Worm (Caenorhabditis elegans) whole organism, late embryonic: ENCODE data around the gene Y73B6BL.289.

ENCODE experiments used
- C08G9.2 ChIP-seq: sonication (generic microtip); optimal IDR thresholded peaks from 2 replicates; lab custom pipeline; 2016; ENCODE audit warnings: mild to moderate bottlenecking, missing genetic modification characterization, moderate library complexity, missing compliant biosample characterization
- C38D4.7 ChIP-seq: fragments of 200-800 bp; sonication (Bioruptor generic); optimal IDR thresholded peaks from 2 replicates; lab custom pipeline; 2018; ENCODE audit warnings: mild to moderate bottlenecking, missing genetic modification characterization, moderate library complexity, missing compliant biosample characterization
- Y22D7AL.16 ChIP-seq: sonication (generic microtip); optimal IDR thresholded peaks from 2 replicates; lab custom pipeline; 2016; ENCODE audit warnings: missing genetic modification characterization, missing compliant biosample characterization
- ama-1 ChIP-seq: fragments of 150-350 bp; optimal IDR thresholded peaks from 2 replicates; lab custom pipeline; 2014
- ceh-14 ChIP-seq: sonication (generic microtip); optimal IDR thresholded peaks from 2 replicates; lab custom pipeline; 2016; ENCODE audit warnings: missing genotype, missing genetic modification characterization, missing compliant biosample characterization
- ceh-18 ChIP-seq: sonication (generic microtip); optimal IDR thresholded peaks from 2 replicates; lab custom pipeline; 2016; ENCODE audit warnings: missing genetic modification characterization, missing compliant biosample characterization
- ceh-19 ChIP-seq: fragments of 200-800 bp; sonication (Bioruptor generic); optimal IDR thresholded peaks from 2 replicates; lab custom pipeline; 2018; ENCODE audit warnings: mild to moderate bottlenecking, missing genetic modification characterization, missing compliant biosample characterization
- ceh-2 ChIP-seq: sonication (generic microtip); optimal IDR thresholded peaks from 2 replicates; lab custom pipeline; 2016; ENCODE audit warnings: missing genotype, missing genetic modification characterization, missing compliant biosample characterization
- ceh-31 ChIP-seq: sonication (generic microtip); optimal IDR thresholded peaks from 2 replicates; lab custom pipeline; 2016; ENCODE audit warnings: missing genetic modification characterization, missing compliant biosample characterization
- ceh-34 ChIP-seq: sonication (generic microtip); optimal IDR thresholded peaks from 2 replicates; lab custom pipeline; 2016; ENCODE audit warnings: mild to moderate bottlenecking, missing genetic modification characterization, missing compliant biosample characterization
- ceh-45 ChIP-seq: fragments of 200-800 bp; sonication (Bioruptor generic); IDR thresholded peaks from 2 replicates; pipeline ENCODE4 v1.3.6; 2022; ENCODE audit warnings: missing genetic modification reagents, missing genetic modification characterization, missing compliant biosample characterization
- ceh-48 ChIP-seq: sonication (generic microtip); optimal IDR thresholded peaks from 2 replicates; lab custom pipeline; 2016; ENCODE audit warnings: missing genetic modification characterization, inconsistent platforms, missing compliant biosample characterization
- ceh-6 ChIP-seq: fragments of 200-800 bp; sonication (Bioruptor generic); optimal IDR thresholded peaks from 2 replicates; lab custom pipeline; 2018; ENCODE audit warnings: mild to moderate bottlenecking, missing genetic modification characterization, missing compliant biosample characterization
- che-1 ChIP-seq: sonication (generic microtip); optimal IDR thresholded peaks from 2 replicates; lab custom pipeline; 2016; ENCODE audit warnings: mild to moderate bottlenecking, missing genetic modification characterization, missing compliant biosample characterization
- dmd-4 ChIP-seq: sonication (generic microtip); optimal IDR thresholded peaks from 2 replicates; lab custom pipeline; 2016; ENCODE audit warnings: borderline replicate concordance, missing genetic modification characterization, missing compliant biosample characterization
- elt-4 ChIP-seq: sonication (generic microtip); optimal IDR thresholded peaks from 2 replicates; lab custom pipeline; 2016; ENCODE audit warnings: missing genetic modification characterization, missing compliant biosample characterization
- ets-4 ChIP-seq: sonication (generic microtip); optimal IDR thresholded peaks from 2 replicates; lab custom pipeline; 2016; ENCODE audit warnings: missing genetic modification characterization, missing compliant biosample characterization
- eyg-1 ChIP-seq: sonication (generic microtip); optimal IDR thresholded peaks from 2 replicates; lab custom pipeline; 2016; ENCODE audit warnings: missing genotype, missing genetic modification characterization, missing compliant biosample characterization
- fax-1 ChIP-seq: sonication (generic microtip); optimal IDR thresholded peaks from 2 replicates; lab custom pipeline; 2016; ENCODE audit warnings: missing genotype, missing genetic modification characterization, missing compliant biosample characterization
- hlh-13 ChIP-seq: fragments of 200-800 bp; sonication (Bioruptor generic); optimal IDR thresholded peaks from 2 replicates; lab custom pipeline; 2018; ENCODE audit warnings: mild to moderate bottlenecking, missing genetic modification characterization, missing compliant biosample characterization
- hlh-15 ChIP-seq: sonication (generic microtip); optimal IDR thresholded peaks from 2 replicates; lab custom pipeline; 2016; ENCODE audit warnings: missing genetic modification characterization, missing compliant biosample characterization
- hlh-30 ChIP-seq: sonication (generic microtip); optimal IDR thresholded peaks from 2 replicates; lab custom pipeline; 2017; ENCODE audit warnings: antibody characterized with exemption, missing genetic modification characterization, missing compliant biosample characterization; ENCODE audit not compliant: insufficient read depth
- lin-11 ChIP-seq: fragments of 200-800 bp; sonication (Bioruptor generic); optimal IDR thresholded peaks from 2 replicates; lab custom pipeline; 2018; ENCODE audit warnings: mild to moderate bottlenecking, missing genetic modification characterization, missing compliant biosample characterization
- madf-2 ChIP-seq: sonication (generic microtip); optimal IDR thresholded peaks from 2 replicates; lab custom pipeline; 2017; ENCODE audit warnings: missing genetic modification characterization, missing compliant biosample characterization
- nfya-1 ChIP-seq: sonication (generic microtip); optimal IDR thresholded peaks from 2 replicates; lab custom pipeline; 2017; ENCODE audit warnings: missing genetic modification characterization, mild to moderate bottlenecking, missing compliant biosample characterization, antibody characterized with exemption, moderate library complexity
- nhr-232 ChIP-seq: sonication (generic microtip); optimal IDR thresholded peaks from 2 replicates; lab custom pipeline; 2016; ENCODE audit warnings: missing genetic modification characterization, missing compliant biosample characterization
- npax-4 ChIP-seq: sonication (generic microtip); optimal IDR thresholded peaks from 2 replicates; lab custom pipeline; 2016; ENCODE audit warnings: missing genetic modification characterization, missing compliant biosample characterization
- pha-2 ChIP-seq: sonication (generic microtip); optimal IDR thresholded peaks from 2 replicates; lab custom pipeline; 2017; ENCODE audit warnings: mild to moderate bottlenecking, missing genetic modification characterization, missing compliant biosample characterization
- pqm-1 ChIP-seq: sonication (generic microtip); optimal IDR thresholded peaks from 2 replicates; lab custom pipeline; 2016; ENCODE audit warnings: missing genetic modification characterization, missing compliant biosample characterization
- pros-1 ChIP-seq: fragments of 150-350 bp; optimal IDR thresholded peaks from 2 replicates; lab custom pipeline; 2014; ENCODE audit warnings: missing biosample characterization, missing genetic modification reagents, missing genetic modification characterization
- ref-2 ChIP-seq: sonication (generic microtip); optimal IDR thresholded peaks from 2 replicates; lab custom pipeline; 2016; ENCODE audit warnings: missing genetic modification characterization, missing compliant biosample characterization
- tbx-2 ChIP-seq: sonication (generic microtip); optimal IDR thresholded peaks from 2 replicates; lab custom pipeline; 2016; ENCODE audit warnings: missing genetic modification characterization, missing compliant biosample characterization
- unc-3 ChIP-seq, 2 experiments: fragments of 200-800 bp in 1 of 2; sonication (Bioruptor generic) in 1 of 2; sonication (generic microtip) in 1 of 2; conservative IDR thresholded peaks in 1 of 2; optimal IDR thresholded peaks in 1 of 2; 2 replicates each; pipeline versions ENCODE4 v1.3.6 to Lab custom; 2016 to 2022; ENCODE audit warnings: missing compliant biosample characterization in 2 of 2, missing genetic modification characterization in 2 of 2, missing genetic modification reagents in 1 of 2
- unc-42 ChIP-seq: sonication (generic microtip); optimal IDR thresholded peaks from 2 replicates; lab custom pipeline; 2016; ENCODE audit warnings: missing genotype, missing genetic modification characterization, missing compliant biosample characterization
- unc-55 ChIP-seq: sonication (generic microtip); optimal IDR thresholded peaks from 2 replicates; lab custom pipeline; 2017; ENCODE audit warnings: missing biosample characterization, missing genetic modification reagents, missing genetic modification characterization

Y73B6BL.289 gene

DNA sequence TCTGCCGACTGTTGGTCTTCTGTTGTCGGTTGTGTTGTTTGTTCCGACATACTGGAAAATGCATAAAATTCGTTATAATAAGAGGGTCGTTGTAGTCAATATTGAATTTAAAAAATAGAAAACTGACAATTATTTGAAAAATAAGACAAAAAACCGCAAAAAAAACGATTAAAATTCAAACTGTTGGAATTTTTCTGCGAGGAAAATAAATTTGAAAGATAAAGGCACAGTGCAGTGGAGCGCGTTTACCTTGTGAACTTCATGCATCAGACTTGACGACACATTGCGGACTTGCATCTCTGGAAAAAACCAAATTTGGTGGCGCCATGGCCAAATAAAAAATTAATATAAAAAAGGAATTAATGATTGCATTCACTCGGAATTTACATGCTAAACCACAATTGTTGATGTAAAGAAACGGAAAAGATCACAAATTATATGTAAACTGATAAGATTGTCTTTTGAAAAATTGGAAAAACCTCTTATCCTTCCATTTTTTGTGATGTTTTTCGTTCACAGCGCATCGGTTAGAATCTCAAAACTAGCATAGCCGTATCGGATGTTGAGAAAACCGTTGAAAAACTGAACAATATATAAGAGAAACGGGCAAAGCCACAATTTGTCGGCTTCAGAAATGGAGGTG lies 29.3 kb downstream of the Y73B6BL.289 start, which contains the start of the genes hrpf-2 and bli-6:
TSS of gene hrpf-2 (minus strand) at position 51 of the 643 bp plus-strand sequence.
TSS of gene bli-6 (plus strand) at position 593 of the 643 bp plus-strand sequence.
- TF ChIP-seq ceh-6 (GFP tag; lab: Kevin White, UChicago) (no peak), fax-1 (tag; lab: Kevin White, UChicago) (no peak), npax-4 (no peak), ceh-2 (tag; lab: Kevin White, UChicago) (no peak), nfya-1 (tag; lab: Kevin White, UChicago) (peak; percentile 44), ceh-18 (tag; lab: Kevin White, UChicago) (peak; percentile 42), unc-3 (GFP tag; conservative IDR thresholded peaks at IDR 0.05; lab: Robert Waterston, UW) (no peak), unc-3 (tag; optimal IDR thresholded peaks at IDR 0.05; lab: Kevin White, UChicago) (no peak), unc-42 (peak; percentile 34), ceh-48 (tag; lab: Kevin White, UChicago) (no peak), ref-2 (tag; lab: Kevin White, UChicago) (peak; percentile 8)

DNA sequence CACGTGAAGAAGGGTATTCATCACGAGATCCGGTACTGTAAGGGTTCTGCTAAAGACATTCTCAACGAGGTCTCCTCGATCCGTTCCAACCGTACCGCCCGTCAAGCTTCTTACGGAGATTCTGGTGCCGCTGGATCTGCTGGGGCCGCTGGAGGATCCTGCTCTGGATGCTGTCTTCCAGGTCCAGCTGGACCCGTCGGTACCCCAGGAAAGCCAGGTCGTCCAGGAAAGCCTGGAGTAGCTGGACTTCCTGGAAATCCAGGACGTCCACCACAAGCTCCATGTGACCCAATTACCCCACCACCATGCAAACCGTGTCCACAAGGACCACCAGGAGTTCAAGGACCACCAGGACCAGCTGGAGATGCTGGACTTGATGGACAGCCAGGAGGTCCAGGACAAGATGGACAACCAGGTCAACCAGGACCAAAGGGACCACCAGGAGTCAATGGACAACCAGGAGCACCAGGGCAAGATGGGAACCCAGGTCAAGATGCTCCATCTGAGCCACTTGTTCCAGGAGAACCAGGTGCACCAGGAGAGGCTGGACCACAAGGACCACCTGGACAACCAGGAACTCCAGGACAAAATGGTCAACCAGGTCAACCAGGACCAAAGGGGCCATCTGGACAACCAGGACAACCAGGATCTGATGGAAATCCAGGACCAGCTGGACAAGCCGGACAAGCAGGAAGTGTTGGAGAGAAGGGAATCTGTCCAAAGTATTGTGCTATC lies 30.2 kb downstream of the Y73B6BL.289 start:
- TF ChIP-seq C08G9.2 (tag; lab: Kevin White, UChicago) (no peak), ets-4 (tag; lab: Kevin White, UChicago) (no peak), ama-1 (lab: Kevin White, UChicago) (no peak), hlh-30 (tag; lab: Kevin White, UChicago) (no peak)

DNA sequence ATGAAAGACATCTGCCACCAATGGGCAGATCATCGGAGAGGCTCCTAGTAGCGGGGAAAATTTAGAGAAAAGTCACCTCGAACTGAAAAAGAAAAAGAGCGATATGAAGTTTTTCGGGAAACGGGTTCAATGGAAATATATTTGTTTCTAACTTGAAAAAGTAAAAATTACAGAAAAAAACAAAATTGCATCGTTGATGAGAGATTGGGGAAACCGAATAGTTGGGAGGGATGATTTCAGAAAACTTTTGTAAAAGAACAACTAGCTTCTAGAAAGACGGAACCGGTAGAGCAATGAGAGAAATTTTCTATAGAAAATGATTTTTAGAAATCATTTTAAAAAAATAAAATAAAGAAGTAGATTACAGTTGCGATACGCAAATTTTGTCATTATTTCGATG lies 31.1 kb downstream of the Y73B6BL.289 start:
- no peak for TF ChIP-seq unc-55 (GFP tag; lab: Kevin White, UChicago)
- no peak for TF ChIP-seq che-1 (tag; lab: Kevin White, UChicago)
- no peak for TF ChIP-seq tbx-2 (tag; lab: Kevin White, UChicago)
- no peak for TF ChIP-seq elt-4 (tag; lab: Kevin White, UChicago)
- TF ChIP-seq ama-1 (lab: Kevin White, UChicago): no peak
- no peak for TF ChIP-seq pqm-1 (tag; lab: Kevin White, UChicago)
- no peak for TF ChIP-seq C38D4.7 (GFP tag; lab: Kevin White, UChicago)

DNA sequence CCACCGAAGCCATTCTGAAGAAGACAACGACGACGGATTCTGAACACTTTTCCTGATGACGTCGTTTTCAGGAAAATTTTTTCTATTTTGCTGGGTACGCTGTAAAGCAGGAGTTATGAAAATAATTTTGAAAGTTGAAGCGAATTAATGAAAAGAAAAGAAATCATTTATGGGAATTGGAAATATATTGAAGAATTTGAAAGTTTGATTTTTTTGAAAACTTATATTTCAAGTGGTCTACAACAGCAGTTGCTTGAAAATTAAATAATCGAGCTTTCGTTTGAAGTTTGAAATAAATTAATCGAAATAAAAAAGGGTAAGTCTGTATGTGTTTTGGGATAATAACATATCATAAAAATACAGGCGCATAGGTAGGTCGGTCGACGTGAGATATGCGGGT lies 36.7 kb downstream of the Y73B6BL.289 start, which contains the start of gene shl-1:
TSS of gene shl-1 (minus strand) at position 101 of the 400 bp plus-strand sequence.
- TF ChIP-seq ceh-6 (GFP tag; lab: Kevin White, UChicago) (no peak), madf-2 (tag; lab: Kevin White, UChicago) (no peak), hlh-13 (GFP tag; lab: Kevin White, UChicago) (no peak), che-1 (tag; lab: Kevin White, UChicago) (no peak)

DNA sequence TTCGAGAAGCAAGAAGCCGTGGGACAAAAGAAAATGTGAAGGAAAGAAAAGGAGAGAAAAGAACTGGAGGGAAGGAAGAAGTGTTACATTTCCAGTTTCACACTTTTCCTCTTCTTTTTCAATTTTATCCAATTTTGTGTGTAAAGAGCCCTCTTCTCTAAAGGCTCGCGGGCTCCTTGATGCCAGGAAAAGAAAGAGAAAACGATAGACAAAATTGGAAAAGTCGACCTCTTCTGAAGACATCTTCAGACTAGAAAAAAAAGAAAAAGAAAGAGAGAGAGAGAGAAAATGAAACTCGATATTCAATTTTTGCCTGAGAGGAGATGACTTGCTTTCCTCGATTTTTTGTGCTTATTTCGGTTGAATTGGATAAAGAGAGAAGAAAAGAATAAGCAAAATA lies 37.7 kb downstream of the Y73B6BL.289 start:
- TF ChIP-seq lin-11 (tag; lab: Kevin White, UChicago) (no peak), unc-42 (peak; percentile 77), ceh-19 (peak; percentile 47), ceh-34 (tag; lab: Kevin White, UChicago) (peak; percentile 11)

DNA sequence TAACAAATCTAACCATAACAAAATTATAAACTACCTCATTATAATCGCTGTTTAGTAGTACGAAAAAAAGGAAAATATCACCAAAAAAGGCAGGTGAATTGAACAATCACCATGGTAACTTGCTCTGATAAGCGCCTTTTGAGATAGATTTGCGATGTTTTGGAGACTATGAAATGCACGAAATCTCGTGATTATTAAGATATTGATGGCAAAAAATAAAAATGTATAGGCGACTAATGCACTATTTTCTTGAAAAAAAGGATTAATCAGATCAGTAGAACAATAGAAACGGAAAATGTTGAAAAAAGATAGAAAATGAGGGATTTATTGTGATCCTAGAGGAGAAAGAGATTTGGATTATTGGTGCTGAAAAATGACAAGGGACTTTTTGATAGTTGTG lies 41.2 kb downstream of the Y73B6BL.289 start:
- TF ChIP-seq pha-2 (no peak), ama-1 (lab: Kevin White, UChicago) (no peak), eyg-1 (tag; lab: Kevin White, UChicago) (no peak), ceh-31 (tag; lab: Kevin White, UChicago) (no peak), ceh-45 (GFP tag; lab: Robert Waterston, UW) (no peak), dmd-4 (tag; lab: Kevin White, UChicago) (no peak), hlh-30 (tag; lab: Kevin White, UChicago) (no peak), ceh-14 (tag; lab: Kevin White, UChicago) (no peak), unc-3 (GFP tag; conservative IDR thresholded peaks at IDR 0.05; lab: Robert Waterston, UW) (no peak), unc-3 (tag; optimal IDR thresholded peaks at IDR 0.05; lab: Kevin White, UChicago) (no peak), hlh-15 (tag; lab: Kevin White, UChicago) (no peak), C38D4.7 (GFP tag; lab: Kevin White, UChicago) (no peak), pros-1 (no peak), nhr-232 (no peak), unc-55 (GFP tag; lab: Kevin White, UChicago) (no peak), Y22D7AL.16 (no peak)
